Fruit fly (Drosophila melanogaster): ENCODE results near the gene CG42446.

DNA sequence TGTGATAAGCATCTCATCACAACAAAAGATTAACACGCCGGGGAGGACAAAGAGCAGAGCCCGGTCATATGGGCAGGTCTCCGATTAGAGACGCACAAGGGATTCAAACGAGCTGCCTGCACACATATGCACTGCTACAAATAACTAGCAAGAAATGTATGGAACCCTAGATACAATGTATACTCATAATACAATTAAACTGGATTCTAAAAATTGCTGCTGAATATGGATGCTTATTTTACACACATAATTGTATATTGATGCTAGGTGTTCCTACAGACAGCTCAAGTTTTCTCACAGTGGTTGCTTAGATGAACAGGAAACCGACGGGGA lies 22.9 kb downstream of the CG42446 start:
- TF ChIP-seq achi (GFP tag; optimal IDR thresholded peaks at IDR 0.05) (peak; percentile 69), salr (GFP tag; optimal IDR thresholded peaks at IDR 0.05) (peak; percentile 7 to 13), topi (GFP tag; optimal IDR thresholded peaks at IDR 0.05) (peak; percentile 39), CG6276 (GFP tag; optimal IDR thresholded peaks at IDR 0.05) (no peak), Gug (GFP tag; IDR thresholded peaks at IDR 0.05) (peak; percentile 40), Met (GFP tag; optimal IDR thresholded peaks at IDR 0.05) (peak; percentile 40), Eip93F (GFP tag; optimal IDR thresholded peaks at IDR 0.05) (no peak), vri (GFP tag; optimal IDR thresholded peaks at IDR 0.05) (no peak)
